Worm (Caenorhabditis elegans) whole organism, mixed stage, embryonic: ENCODE data around the gene R10E12.2.

Source experiments
- ces-1 ChIP-seq: fragments of 150-350 bp; optimal IDR thresholded peaks from 2 replicates; lab custom pipeline; 2014; ENCODE audit warnings: missing biosample characterization, missing genetic modification reagents, missing genetic modification characterization
- elt-1 ChIP-seq: sonication (generic microtip); optimal IDR thresholded peaks from 2 replicates; lab custom pipeline; 2017; ENCODE audit warnings: missing genetic modification characterization, mild to moderate bottlenecking, missing compliant biosample characterization, antibody characterized with exemption, moderate library complexity, borderline replicate concordance; ENCODE audit not compliant: insufficient read depth
- mep-1 ChIP-seq: fragments of 150-350 bp; optimal IDR thresholded peaks from 2 replicates; lab custom pipeline; 2017; ENCODE audit warnings: missing biosample characterization, missing genetic modification reagents, missing genetic modification characterization, inconsistent platforms
- nhr-76 ChIP-seq: sonication (generic microtip); optimal IDR thresholded peaks from 2 replicates; lab custom pipeline; 2017; ENCODE audit warnings: missing biosample characterization, missing genetic modification characterization
- unc-62 ChIP-seq: fragments of 150-350 bp; optimal IDR thresholded peaks from 2 replicates; lab custom pipeline; 2014; ENCODE audit warnings: missing biosample characterization, missing genetic modification reagents, missing genetic modification characterization

DNA sequence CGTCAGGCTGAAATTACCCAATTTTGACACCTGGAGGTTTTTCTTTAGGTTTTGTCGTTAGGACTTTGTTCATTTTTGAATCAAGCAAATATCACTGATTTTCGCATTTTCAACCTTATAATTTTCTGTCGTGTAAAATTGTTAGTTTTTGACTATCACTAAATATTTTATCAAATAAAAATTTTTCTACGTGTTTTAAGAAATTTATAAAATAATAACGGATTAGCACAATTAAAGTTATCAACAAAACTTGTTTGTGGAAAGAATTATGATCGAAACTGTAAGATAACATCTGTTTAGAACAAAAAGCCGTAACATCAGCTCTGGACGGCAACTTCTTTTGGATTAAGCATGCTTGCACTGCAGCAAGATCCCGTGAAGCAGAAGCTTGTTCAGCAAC lies 50.8 kb downstream of the R10E12.2 start, which contains the start of gene cbp-2:
- TF ChIP-seq ces-1 (GFP tag; lab: Kevin White, UChicago) (no peak), elt-1 (tag; lab: Kevin White, UChicago) (no peak), unc-62 (GFP tag; lab: Kevin White, UChicago) (no peak), mep-1 (no peak), nhr-76 (no peak)
